Worm (Caenorhabditis elegans): ENCODE results near the gene nphp-4.

ce11 chrV:11825662-11826061, 17.9 kb downstream of the nphp-4 start, which contains the start of gene D2023.4:
- TF ChIP-seq ceh-18 (tag; optimal IDR thresholded peaks at IDR 0.05) (no peak), ceh-14 (tag; optimal IDR thresholded peaks at IDR 0.05) (no peak), ceh-22 (tag; optimal IDR thresholded peaks at IDR 0.05) (no peak), pqm-1 (tag; optimal IDR thresholded peaks at IDR 0.05) (no peak), ceh-34 (tag; optimal IDR thresholded peaks at IDR 0.05) (no peak), unc-42 (tag; optimal IDR thresholded peaks at IDR 0.05) (no peak)
